Worm (Caenorhabditis elegans) whole organism, late embryonic: ENCODE data around the gene F39G3.4.

ENCODE experiments used
- F13H6.1 ChIP-seq: sonication (generic microtip); optimal IDR thresholded peaks from 2 replicates; lab custom pipeline; 2016; ENCODE audit warnings: missing genetic modification characterization, missing compliant biosample characterization
- hlh-13 ChIP-seq: fragments of 200-800 bp; sonication (Bioruptor generic); optimal IDR thresholded peaks from 2 replicates; lab custom pipeline; 2018; ENCODE audit warnings: mild to moderate bottlenecking, missing genetic modification characterization, missing compliant biosample characterization
- nhr-11 ChIP-seq: fragments of 150-350 bp; optimal IDR thresholded peaks from 2 replicates; lab custom pipeline; 2014; ENCODE audit warnings: missing biosample characterization, missing genetic modification characterization
- pqm-1 ChIP-seq: sonication (generic microtip); optimal IDR thresholded peaks from 2 replicates; lab custom pipeline; 2016; ENCODE audit warnings: missing genetic modification characterization, missing compliant biosample characterization
- tbx-2 ChIP-seq: sonication (generic microtip); optimal IDR thresholded peaks from 2 replicates; lab custom pipeline; 2016; ENCODE audit warnings: missing genetic modification characterization, missing compliant biosample characterization
- unc-86 ChIP-seq: sonication (generic microtip); optimal IDR thresholded peaks from 2 replicates; lab custom pipeline; 2016; ENCODE audit warnings: missing genetic modification characterization, missing compliant biosample characterization

DNA sequence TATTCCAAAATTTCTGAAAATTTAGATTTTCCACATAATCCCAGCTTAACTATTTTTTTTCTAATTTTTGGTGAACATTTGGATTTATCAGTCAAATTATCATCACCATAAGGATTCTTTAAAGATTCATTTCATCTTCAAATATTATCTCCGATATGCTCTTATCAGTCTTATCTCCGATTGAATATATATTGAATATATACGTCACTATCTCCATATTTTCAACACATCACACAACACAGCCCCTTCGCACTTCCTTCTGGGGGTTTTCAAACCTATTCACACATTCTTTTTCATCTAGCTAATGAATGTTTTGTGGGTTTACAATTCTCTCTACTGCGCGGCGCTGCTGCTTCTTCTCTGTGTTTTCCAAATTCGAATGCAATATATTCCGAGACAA lies 25.9 kb upstream of the F39G3.4 start:
- TF ChIP-seq nhr-11 (tag; lab: Kevin White, UChicago) (no peak), unc-86 (tag; lab: Kevin White, UChicago) (no peak), tbx-2 (tag; lab: Kevin White, UChicago) (no peak), F13H6.1 (no peak), pqm-1 (tag; lab: Kevin White, UChicago) (no peak), hlh-13 (GFP tag; lab: Kevin White, UChicago) (no peak)
